Worm (Caenorhabditis elegans): ENCODE measurements around the gene wip-1.
"Not testable (repeated sequence)": the region's sequence is repeated elsewhere in the genome, so short reads cannot be mapped to it uniquely, and the experiment has no call there.

wip-1 gene

ce11 chrIII:5055709-5056108 lies 37.3 kb downstream of the wip-1 start, which contains the start of gene C45G9.9:
Gene C45G9.9, minus strand, starts transcription at chrIII:5055809.
- TF ChIP-seq drap-1 (GFP tag; optimal IDR thresholded peaks at IDR 0.05); sem-2 (GFP tag; optimal IDR thresholded peaks at IDR 0.05); nhr-237 (tag; optimal IDR thresholded peaks at IDR 0.05): not testable (repeated sequence)

DNA sequence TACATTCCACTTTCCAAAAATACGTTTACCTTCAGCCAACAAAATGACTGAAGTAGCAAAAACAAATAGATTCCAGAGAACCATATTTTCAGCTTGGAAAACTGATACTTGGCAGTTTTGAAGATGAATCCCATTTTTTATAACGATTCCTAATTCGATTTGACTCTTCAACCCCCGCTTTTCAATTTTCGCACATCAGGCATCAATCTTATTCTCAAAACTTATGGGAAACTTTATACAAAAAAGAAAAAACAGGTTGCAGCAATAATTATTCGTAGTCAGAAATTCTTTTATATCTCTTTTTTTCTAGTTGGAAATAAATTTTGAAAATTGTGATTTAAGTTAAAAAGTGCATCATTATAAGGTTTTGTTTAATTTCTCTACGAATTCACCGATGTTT lies 43.4 kb downstream of the wip-1 start, which contains the start of gene C45G9.10:
Gene C45G9.10 (minus strand): TSS at position 101 of the 400 bp plus-strand sequence.
- TF ChIP-seq nhr-12 (tag; optimal IDR thresholded peaks at IDR 0.05), result no peak
- no peak for TF ChIP-seq drap-1 (GFP tag; optimal IDR thresholded peaks at IDR 0.05)
- no peak for TF ChIP-seq zip-8 (tag; optimal IDR thresholded peaks at IDR 0.05)
- no peak for TF ChIP-seq elt-3 (tag; optimal IDR thresholded peaks at IDR 0.05)
- no peak for TF ChIP-seq lin-13 (tag; optimal IDR thresholded peaks at IDR 0.05)
- TF ChIP-seq ham-2 (GFP tag; optimal IDR thresholded peaks at IDR 0.05), result no peak
- no peak for TF ChIP-seq pha-4 (tag; optimal IDR thresholded peaks at IDR 0.05)
- no peak for TF ChIP-seq hlh-1 (tag; optimal IDR thresholded peaks at IDR 0.05)
- TF ChIP-seq nhr-2 (tag; optimal IDR thresholded peaks at IDR 0.05), result no peak
- TF ChIP-seq nhr-76 (tag; optimal IDR thresholded peaks at IDR 0.05), result no peak
- TF ChIP-seq mep-1 (tag; optimal IDR thresholded peaks at IDR 0.05), result no peak
- no peak for TF ChIP-seq lin-32 (GFP tag; optimal IDR thresholded peaks at IDR 0.05)
- TF ChIP-seq ztf-11 (tag; optimal IDR thresholded peaks at IDR 0.05), result no peak
- TF ChIP-seq cnd-1 (tag; optimal IDR thresholded peaks at IDR 0.05), result no peak
- no peak for TF ChIP-seq unc-120 (tag; optimal IDR thresholded peaks at IDR 0.05; ENCODE audit: poor library complexity, severe bottlenecking)
- no peak for TF ChIP-seq lsy-2 (tag; optimal IDR thresholded peaks at IDR 0.05)
- TF ChIP-seq ceh-83 (GFP tag; optimal IDR thresholded peaks at IDR 0.05), result no peak

ce11 chrIII:5062406-5062805 lies 44.0 kb downstream of the wip-1 start, which contains the start of gene C45G9.4:
Gene C45G9.4, plus strand, starts transcription at chrIII:5062706.
- not testable (repeated sequence) for TF ChIP-seq mls-2, nhr-76, blmp-1 (tag; optimal IDR thresholded peaks at IDR 0.05)

DNA sequence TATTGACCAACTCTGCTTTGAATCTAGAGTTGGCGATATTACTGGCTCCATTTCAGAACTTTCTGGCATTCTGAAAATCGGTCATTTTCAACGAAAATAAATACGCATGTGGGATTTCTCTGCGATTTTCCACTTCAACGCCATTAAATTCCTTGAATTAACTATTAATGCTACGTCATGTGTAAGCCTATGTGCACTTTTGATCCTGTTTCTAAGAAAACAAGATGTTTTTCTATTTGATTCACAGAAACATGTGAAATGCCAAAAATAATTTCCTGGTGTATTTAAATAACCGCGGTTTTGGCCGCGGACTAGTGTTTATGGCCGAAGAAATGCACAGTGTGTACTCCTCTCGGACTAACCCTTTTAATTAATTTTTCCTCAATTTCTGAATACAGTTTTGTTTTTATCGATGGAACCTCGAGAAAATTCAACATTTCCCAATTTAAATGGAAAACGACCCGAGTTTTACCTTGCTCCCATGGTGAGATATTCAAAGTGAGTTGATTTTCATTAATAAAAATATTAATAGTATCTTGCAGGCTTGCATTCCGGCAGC lies 50.3 kb downstream of the wip-1 start, which contains the start of the genes C45G9.11 and C45G9.2:
Gene C45G9.11 (minus strand): TSS at position 51 of the 559 bp plus-strand sequence.
Gene C45G9.2 (plus strand): TSS at position 392 of the 559 bp plus-strand sequence.
- peak; percentile 39 for TF ChIP-seq lin-32 (GFP tag; optimal IDR thresholded peaks at IDR 0.05)
- TF ChIP-seq elt-1 (tag; optimal IDR thresholded peaks at IDR 0.05; ENCODE audit: borderline replicate concordance, insufficient read depth), result no peak
- peak; percentile 16 for TF ChIP-seq hlh-1 (tag; optimal IDR thresholded peaks at IDR 0.05)
- TF ChIP-seq lin-13 (tag; optimal IDR thresholded peaks at IDR 0.05), result no peak
- peak; percentile 59 for TF ChIP-seq mep-1 (tag; optimal IDR thresholded peaks at IDR 0.05)
- TF ChIP-seq ceh-83 (GFP tag; optimal IDR thresholded peaks at IDR 0.05), result peak; percentile 36
- TF ChIP-seq ztf-11 (tag; optimal IDR thresholded peaks at IDR 0.05), result no peak
- peak; percentile 82 for TF ChIP-seq ces-1 (GFP tag; optimal IDR thresholded peaks at IDR 0.05)

All from whole organism, mixed stage, embryonic.